Fruit fly (Drosophila melanogaster) whole organism, embryonic: ENCODE data around the gene Drsl1.

Experiments used
- Aef1 ChIP-seq: fragments of 200-800 bp; sonication (Bioruptor generic); IDR thresholded peaks from 3 replicates; pipeline ENCODE4 v1.3.6; 2022; ENCODE audit warnings: missing biosample characterization, missing genetic modification characterization
- Antp ChIP-seq: fragments of 200-800 bp; sonication (Bioruptor generic); optimal IDR thresholded peaks from 3 replicates; lab custom pipeline; 2016; ENCODE audit warnings: missing biosample characterization, missing genetic modification characterization
- CG10959 ChIP-seq: fragments of 200-800 bp; sonication (Bioruptor generic); IDR thresholded peaks from 2 replicates; pipeline ENCODE4 v1.3.6; 2022; ENCODE audit warnings: missing biosample characterization, missing genetic modification characterization
- CG11398 ChIP-seq: fragments of 200-800 bp; sonication (Bioruptor generic); optimal IDR thresholded peaks from 2 replicates; lab custom pipeline; 2016; ENCODE audit warnings: missing biosample characterization, missing genetic modification characterization
- CG12299 ChIP-seq: fragments of 200-800 bp; sonication (Bioruptor generic); optimal IDR thresholded peaks from 2 replicates; lab custom pipeline; 2018; ENCODE audit warnings: missing biosample characterization, mild to moderate bottlenecking, missing genetic modification characterization
- CG12659 ChIP-seq: fragments of 200-800 bp; sonication (Bioruptor generic); optimal IDR thresholded peaks from 3 replicates; lab custom pipeline; 2017; ENCODE audit warnings: mild to moderate bottlenecking, missing biosample characterization, missing genetic modification reagents, missing genetic modification characterization
- CG13424 ChIP-seq: fragments of 200-800 bp; sonication (Bioruptor generic); optimal IDR thresholded peaks from 2 replicates; lab custom pipeline; 2019; ENCODE audit warnings: missing biosample characterization, mild to moderate bottlenecking, missing genetic modification characterization, moderate library complexity
- CG1529 ChIP-seq: fragments of 200-800 bp; sonication (Bioruptor generic); optimal IDR thresholded peaks from 3 replicates; lab custom pipeline; 2018; ENCODE audit warnings: missing biosample characterization, missing genetic modification characterization
- CG15479 ChIP-seq: fragments of 200-800 bp; sonication (Bioruptor generic); optimal IDR thresholded peaks from 3 replicates; lab custom pipeline; 2019; ENCODE audit warnings: missing biosample characterization, mild to moderate bottlenecking, missing genetic modification characterization, moderate library complexity
- CG17912 ChIP-seq: fragments of 200-800 bp; sonication (Bioruptor generic); optimal IDR thresholded peaks from 2 replicates; lab custom pipeline; 2018; ENCODE audit warnings: missing biosample characterization, mild to moderate bottlenecking, missing genetic modification characterization
- CG2875 ChIP-seq: fragments of 200-800 bp; sonication (Bioruptor generic); optimal IDR thresholded peaks from 2 replicates; lab custom pipeline; 2017; ENCODE audit warnings: missing biosample characterization, mild to moderate bottlenecking, missing genetic modification characterization, missing genetic modification reagents
- CG31388 ChIP-seq: fragments of 200-800 bp; sonication (Bioruptor generic); optimal IDR thresholded peaks from 2 replicates; lab custom pipeline; 2016; ENCODE audit warnings: missing biosample characterization, missing genetic modification characterization
- CG3847 ChIP-seq: fragments of 200-800 bp; sonication (Bioruptor generic); IDR thresholded peaks from 2 replicates; pipeline ENCODE4 v1.3.6; 2022; ENCODE audit warnings: missing biosample characterization, missing genetic modification characterization
- CG4424 ChIP-seq: fragments of 200-800 bp; sonication (Bioruptor generic); optimal IDR thresholded peaks from 3 replicates; lab custom pipeline; 2016; ENCODE audit warnings: missing biosample characterization, missing genetic modification characterization
- CG5245 ChIP-seq: fragments of 200-800 bp; sonication (Bioruptor generic); optimal IDR thresholded peaks from 3 replicates; lab custom pipeline; 2016; ENCODE audit warnings: missing biosample characterization, missing genetic modification characterization
- CG6254 ChIP-seq: fragments of 200-800 bp; sonication (Bioruptor generic); optimal IDR thresholded peaks from 3 replicates; lab custom pipeline; 2017; ENCODE audit warnings: mild to moderate bottlenecking, missing biosample characterization, missing genetic modification reagents, missing genetic modification characterization
- CG6765 ChIP-seq: fragments of 200-800 bp; sonication (Bioruptor generic); optimal IDR thresholded peaks from 3 replicates; lab custom pipeline; 2017; ENCODE audit warnings: missing biosample characterization, mild to moderate bottlenecking, missing genetic modification characterization
- CG9609 ChIP-seq: fragments of 200-800 bp; sonication (Bioruptor generic); optimal IDR thresholded peaks from 3 replicates; lab custom pipeline; 2016; ENCODE audit warnings: missing biosample characterization, missing genetic modification characterization
- CG9727 ChIP-seq: fragments of 200-800 bp; sonication (Bioruptor generic); optimal IDR thresholded peaks from 3 replicates; lab custom pipeline; 2017; ENCODE audit warnings: missing biosample characterization, mild to moderate bottlenecking, missing genetic modification characterization
- D ChIP-seq, 2 experiments: fragments of 200-800 bp in 1 of 2; fragments of >200 bp in 1 of 2; sonication (Bioruptor generic) in 1 of 2; optimal IDR thresholded peaks; 2 replicates in 1 of 2; 3 replicates in 1 of 2; lab custom pipeline; 2017; ENCODE audit warnings: mild to moderate bottlenecking in 1 of 2, missing biosample characterization in 1 of 2, missing genetic modification characterization in 1 of 2, missing genetic modification reagents in 1 of 2
- Dp ChIP-seq: fragments of 200-800 bp; sonication (Bioruptor generic); optimal IDR thresholded peaks from 2 replicates; lab custom pipeline; 2018; ENCODE audit warnings: missing biosample characterization, mild to moderate bottlenecking, missing genetic modification characterization, moderate library complexity
- HLH3B ChIP-seq: fragments of 200-800 bp; sonication (Bioruptor generic); IDR thresholded peaks from 2 replicates; pipeline ENCODE4 v1.3.6; 2022; ENCODE audit warnings: missing biosample characterization, missing genetic modification characterization
- Hey ChIP-seq: fragments of 200-800 bp; sonication (Bioruptor generic); optimal IDR thresholded peaks from 3 replicates; lab custom pipeline; 2018; ENCODE audit warnings: missing biosample characterization, mild to moderate bottlenecking, missing genetic modification characterization
- Hmr ChIP-seq: fragments of 200-800 bp; sonication (Bioruptor generic); optimal IDR thresholded peaks from 3 replicates; lab custom pipeline; 2017; ENCODE audit warnings: mild to moderate bottlenecking, missing biosample characterization, missing genetic modification reagents, missing genetic modification characterization
- Hr3 ChIP-seq: fragments of 200-800 bp; sonication (Bioruptor generic); optimal IDR thresholded peaks from 3 replicates; lab custom pipeline; 2016; ENCODE audit warnings: missing biosample characterization, missing genetic modification characterization
- Hr51 ChIP-seq, 2 experiments: fragments of 200-800 bp; sonication (Bioruptor generic); optimal IDR thresholded peaks; 2 replicates in 1 of 2; 3 replicates in 1 of 2; lab custom pipeline; 2016 to 2018; ENCODE audit warnings: missing biosample characterization in 2 of 2, missing genetic modification characterization in 2 of 2, mild to moderate bottlenecking in 1 of 2, moderate library complexity in 1 of 2
- Hr78 ChIP-seq, 2 experiments: fragments of 200-800 bp in 1 of 2; fragments of >200 bp in 1 of 2; sonication (Bioruptor generic) in 1 of 2; optimal IDR thresholded peaks; 2 replicates each; lab custom pipeline; 2017 to 2019; ENCODE audit warnings: missing biosample characterization in 2 of 2, missing genetic modification characterization in 2 of 2, mild to moderate bottlenecking in 1 of 2, moderate library complexity in 1 of 2
- Neu2 ChIP-seq: fragments of 200-800 bp; sonication (Bioruptor generic); optimal IDR thresholded peaks from 3 replicates; lab custom pipeline; 2016; ENCODE audit warnings: missing biosample characterization, missing genetic modification characterization, borderline replicate concordance
- Spps ChIP-seq: fragments of 200-800 bp; sonication (Bioruptor generic); optimal IDR thresholded peaks from 2 replicates; lab custom pipeline; 2018; ENCODE audit warnings: missing biosample characterization, mild to moderate bottlenecking, missing genetic modification characterization
- Sry-β ChIP-seq: fragments of 200-800 bp; sonication (Bioruptor generic); optimal IDR thresholded peaks from 2 replicates; lab custom pipeline; 2018; ENCODE audit warnings: missing biosample characterization, mild to moderate bottlenecking, missing genetic modification characterization, moderate library complexity
- TFAM ChIP-seq: fragments of 200-800 bp; sonication (Bioruptor generic); optimal IDR thresholded peaks from 2 replicates; lab custom pipeline; 2017; ENCODE audit warnings: missing biosample characterization, missing genetic modification characterization, inconsistent platforms
- Trl ChIP-seq, 3 experiments: fragments of >200 bp in 2 of 3; fragments of 200-800 bp in 1 of 3; sonication (Bioruptor generic) in 1 of 3; optimal IDR thresholded peaks; 2 replicates in 1 of 3; 3 replicates in 2 of 3; lab custom pipeline; 2016 to 2017; ENCODE audit warnings: missing biosample characterization in 1 of 3, missing genetic modification characterization in 1 of 3
- cas ChIP-seq: fragments of 200-800 bp; sonication (Bioruptor generic); IDR thresholded peaks from 2 replicates; pipeline ENCODE4 v1.3.6; 2022; ENCODE audit warnings: missing biosample characterization, missing genetic modification characterization
- chinmo ChIP-seq: fragments of 200-800 bp; sonication (Bioruptor generic); IDR thresholded peaks from 4 replicates; pipeline ENCODE4 v1.3.6; 2022; ENCODE audit warnings: missing biosample characterization, missing genetic modification characterization; ENCODE audit not compliant: partially characterized antibody
- dan ChIP-seq: fragments of 200-800 bp; sonication (Bioruptor generic); IDR thresholded peaks from 2 replicates; pipeline ENCODE4 v1.3.6; 2022; ENCODE audit warnings: missing biosample characterization, missing genetic modification characterization
- disco-r ChIP-seq: fragments of 200-800 bp; sonication (Bioruptor generic); optimal IDR thresholded peaks from 2 replicates; lab custom pipeline; 2016; ENCODE audit warnings: missing biosample characterization, missing genetic modification characterization
- dmrt11E ChIP-seq: fragments of 200-800 bp; sonication (Bioruptor generic); optimal IDR thresholded peaks from 3 replicates; lab custom pipeline; 2018; ENCODE audit warnings: missing biosample characterization, mild to moderate bottlenecking, missing genetic modification characterization, moderate library complexity
- ems ChIP-seq: fragments of 200-800 bp; sonication (Bioruptor generic); optimal IDR thresholded peaks from 3 replicates; lab custom pipeline; 2016; ENCODE audit warnings: missing biosample characterization, missing genetic modification characterization
- jumu ChIP-seq: fragments of 200-800 bp; sonication (Bioruptor generic); optimal IDR thresholded peaks from 3 replicates; lab custom pipeline; 2016; ENCODE audit warnings: missing biosample characterization, missing genetic modification characterization
- mirr ChIP-seq: fragments of 200-800 bp; sonication (Bioruptor generic); optimal IDR thresholded peaks from 3 replicates; lab custom pipeline; 2018; ENCODE audit warnings: missing biosample characterization, mild to moderate bottlenecking, missing genetic modification characterization
- nom ChIP-seq: fragments of 200-800 bp; sonication (Bioruptor generic); optimal IDR thresholded peaks from 2 replicates; lab custom pipeline; 2017; ENCODE audit warnings: missing biosample characterization, missing genetic modification characterization, mild to moderate bottlenecking, moderate library complexity, missing genetic modification reagents
- sim ChIP-seq: fragments of 200-800 bp; sonication (Bioruptor generic); IDR thresholded peaks from 2 replicates; pipeline ENCODE4 v1.3.6; 2022; ENCODE audit warnings: missing biosample characterization, missing genetic modification characterization
- sna ChIP-seq: fragments of 200-800 bp; sonication (Bioruptor generic); IDR thresholded peaks from 2 replicates; pipeline ENCODE4 v1.3.6; 2022; ENCODE audit warnings: missing biosample characterization, missing genetic modification characterization; ENCODE audit not compliant: partially characterized antibody
- tap ChIP-seq: fragments of 200-800 bp; optimal IDR thresholded peaks from 3 replicates; lab custom pipeline; 2019; ENCODE audit warnings: missing biosample characterization, mild to moderate bottlenecking, missing genetic modification characterization, moderate library complexity
- unc-4 ChIP-seq: fragments of 200-800 bp; sonication (Bioruptor generic); IDR thresholded peaks from 2 replicates; pipeline ENCODE4 v1.3.6; 2022; ENCODE audit warnings: missing biosample characterization, missing genetic modification characterization; ENCODE audit not compliant: partially characterized antibody
- unpg ChIP-seq: fragments of 200-800 bp; sonication (Bioruptor generic); optimal IDR thresholded peaks from 3 replicates; lab custom pipeline; 2018; ENCODE audit warnings: missing biosample characterization, mild to moderate bottlenecking, missing genetic modification characterization, moderate library complexity
- vvl ChIP-seq: fragments of 200-800 bp; sonication (Bioruptor generic); IDR thresholded peaks from 2 replicates; pipeline ENCODE4 v1.3.6; 2022; ENCODE audit warnings: missing biosample characterization, missing genetic modification characterization
- zen ChIP-seq: fragments of 200-800 bp; sonication (Bioruptor generic); optimal IDR thresholded peaks from 3 replicates; lab custom pipeline; 2018; ENCODE audit warnings: missing biosample characterization, mild to moderate bottlenecking, missing genetic modification characterization, moderate library complexity

The Drsl1 gene

DNA sequence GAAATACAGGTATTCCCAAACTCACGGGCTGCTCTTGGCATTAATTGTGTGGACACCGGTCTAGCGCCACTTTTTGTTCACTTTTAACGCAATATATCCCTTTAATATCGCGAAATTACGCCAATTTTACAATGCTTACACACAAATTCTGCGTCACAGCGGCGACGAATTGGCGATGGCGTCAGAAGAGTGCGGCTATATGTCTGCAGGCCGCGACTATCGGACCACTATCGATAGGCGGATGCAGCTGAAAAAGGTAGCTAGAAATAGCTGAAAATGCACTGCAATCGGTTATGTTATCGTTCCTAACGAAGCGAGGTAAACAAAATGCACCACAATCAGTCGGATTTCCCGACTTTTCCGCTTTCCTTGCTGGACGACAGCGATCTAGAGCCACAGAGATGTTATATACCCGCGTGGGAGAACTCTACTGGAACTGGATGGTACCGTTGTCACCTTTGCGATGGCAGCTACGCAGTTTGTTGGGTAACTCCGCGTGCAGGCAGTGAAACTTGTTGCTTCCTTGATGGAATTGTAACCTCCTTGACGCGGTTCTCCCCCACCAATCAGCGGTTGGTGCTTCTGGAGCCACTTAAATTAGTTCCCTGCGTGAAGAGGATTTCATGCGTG lies 38.5 kb upstream of the Drsl1 start, which contains the start of the genes Ythdc1 and CG12010 (continued):
- TF ChIP-seq CG9727 (GFP tag; lab: Kevin White, UChicago) (no peak), CG12659 (GFP tag; lab: Kevin White, UChicago) (no peak), Hey (tag; lab: Kevin White, UChicago) (no peak), Neu2 (peak; percentile 76), CG4424 (GFP tag; lab: Kevin White, UChicago) (no peak), Hmr (no peak), ems (GFP tag; lab: Kevin White, UChicago) (no peak), disco-r (GFP tag; lab: Kevin White, UChicago) (no peak), sim (no peak), unpg (GFP tag; lab: Kevin White, UChicago) (no peak), TFAM (GFP tag; lab: Kevin White, UChicago) (no peak), Spps (no peak), mirr (GFP tag; lab: Kevin White, UChicago) (no peak), CG6765 (no peak), nom (GFP tag; lab: Kevin White, UChicago) (no peak), CG15479 (peak; percentile 78), chinmo (GFP tag; lab: Robert Waterston, UW) (peak; percentile 95), CG10959 (GFP tag; lab: Robert Waterston, UW) (no peak), dan (GFP tag; lab: Robert Waterston, UW) (no peak), CG6254 (GFP tag; lab: Kevin White, UChicago) (no peak), zen (tag; lab: Kevin White, UChicago) (peak; percentile 2), CG2875 (GFP tag; lab: Kevin White, UChicago) (no peak), cas (no peak), Trl (optimal IDR thresholded peaks at IDR 0.05; lab: Kevin White, UChicago) (no peak), Trl (GFP tag; optimal IDR thresholded peaks at IDR 0.05; lab: Kevin White, UChicago) (no peak), CG3847 (GFP tag; lab: Robert Waterston, UW) (no peak), Dp (GFP tag; lab: Kevin White, UChicago) (peak; percentile 58), sna (GFP tag; lab: Robert Waterston, UW) (peak; percentile 85), CG11398 (GFP tag; lab: Kevin White, UChicago) (no peak), CG17912 (peak; percentile 23), CG9609 (GFP tag; lab: Kevin White, UChicago) (no peak), CG12299 (no peak), HLH3B (GFP tag; lab: Robert Waterston, UW) (no peak), vvl (GFP tag; lab: Robert Waterston, UW) (peak; percentile 36; the same call in 1 of the 2 replicates), Antp (no peak), tap (tag; lab: Kevin White, UChicago) (no peak), Hr3 (GFP tag; lab: Kevin White, UChicago) (no peak), Aef1 (GFP tag; lab: Robert Waterston, UW) (no peak), CG5245 (GFP tag; lab: Kevin White, UChicago) (no peak), unc-4 (peak; percentile 85), CG13424 (tag; lab: Kevin White, UChicago) (no peak), Hr78 (GFP tag; optimal IDR thresholded peaks at IDR 0.05; lab: Kevin White, UChicago) (no peak), dmrt11E (tag; lab: Kevin White, UChicago) (no peak), Sry-β (GFP tag; lab: Kevin White, UChicago) (peak; percentile 83), CG1529 (no peak), jumu (GFP tag; lab: Kevin White, UChicago) (no peak), D (optimal IDR thresholded peaks at IDR 0.05; lab: Kevin White, UChicago) (peak; percentile 47), D (GFP tag; optimal IDR thresholded peaks at IDR 0.05; lab: Kevin White, UChicago) (no peak), CG31388 (GFP tag; lab: Kevin White, UChicago) (no peak), Hr51 (GFP tag; optimal IDR thresholded peaks at IDR 0.05; lab: Kevin White, UChicago) (no peak)
